Worm (Caenorhabditis elegans) whole organism, young adult: ENCODE data around the gene Y14H12A.2.

Experiments
- B0035.1 ChIP-seq: sonication (generic microtip); optimal IDR thresholded peaks from 2 replicates; lab custom pipeline; 2016; ENCODE audit warnings: missing genetic modification characterization, mild to moderate bottlenecking, missing compliant biosample characterization, missing genotype, missing genetic modification reagents
- C06A6.2 ChIP-seq: fragments of 200-800 bp; sonication (Bioruptor generic); conservative IDR thresholded peaks from 2 replicates; pipeline ENCODE4 v1.3.6; 2022; ENCODE audit warnings: missing genetic modification characterization, missing compliant biosample characterization
- Y53F4B.3 ChIP-seq: fragments of 200-800 bp; sonication (Bioruptor generic); IDR thresholded peaks from 2 replicates; pipeline ENCODE4 v1.3.6; 2022; ENCODE audit warnings: missing genetic modification reagents, missing genetic modification characterization, missing compliant biosample characterization
- Y56A3A.18 ChIP-seq: fragments of 200-800 bp; sonication (Bioruptor generic); IDR thresholded peaks from 2 replicates; pipeline ENCODE4 v1.3.6; 2022; ENCODE audit warnings: missing genetic modification reagents, missing genetic modification characterization, missing compliant biosample characterization
- Y95B8A.8 ChIP-seq: fragments of 200-800 bp; sonication (Bioruptor generic); IDR thresholded peaks from 2 replicates; pipeline ENCODE4 v1.3.6; 2022; ENCODE audit warnings: missing genetic modification reagents, missing genetic modification characterization, missing compliant biosample characterization
- aptf-2 ChIP-seq: fragments of 200-800 bp; sonication (Bioruptor generic); conservative IDR thresholded peaks from 2 replicates; pipeline ENCODE4 v1.3.6; 2022; ENCODE audit warnings: missing genetic modification reagents, missing genetic modification characterization, missing compliant biosample characterization
- atf-7 ChIP-seq: sonication (generic microtip); optimal IDR thresholded peaks from 2 replicates; lab custom pipeline; 2017; ENCODE audit warnings: mild to moderate bottlenecking, missing genetic modification characterization, missing compliant biosample characterization
- attf-5 ChIP-seq: fragments of 200-800 bp; sonication (Bioruptor generic); optimal IDR thresholded peaks from 2 replicates; lab custom pipeline; 2018; ENCODE audit warnings: mild to moderate bottlenecking, missing genetic modification characterization, missing compliant biosample characterization
- ceh-100 ChIP-seq: fragments of 200-800 bp; sonication (Bioruptor generic); IDR thresholded peaks from 2 replicates; pipeline ENCODE4 v1.3.6; 2022; ENCODE audit warnings: missing genetic modification reagents, missing genetic modification characterization, missing compliant biosample characterization
- ceh-27 ChIP-seq: fragments of 200-800 bp; sonication (Bioruptor generic); optimal IDR thresholded peaks from 2 replicates; lab custom pipeline; 2018; ENCODE audit warnings: mild to moderate bottlenecking, missing genetic modification characterization, moderate library complexity, missing compliant biosample characterization
- ceh-40 ChIP-seq: fragments of 200-800 bp; sonication (Bioruptor generic); IDR thresholded peaks from 2 replicates; pipeline ENCODE4 v1.3.6; 2022; ENCODE audit warnings: missing genetic modification characterization, missing compliant biosample characterization
- ceh-58 ChIP-seq: fragments of 200-800 bp; sonication (Bioruptor generic); IDR thresholded peaks from 2 replicates; pipeline ENCODE4 v1.3.6; 2022; ENCODE audit warnings: missing genetic modification characterization, missing compliant biosample characterization
- ceh-79 ChIP-seq: sonication (generic microtip); optimal IDR thresholded peaks from 2 replicates; lab custom pipeline; 2017; ENCODE audit warnings: mild to moderate bottlenecking, missing genetic modification characterization, missing compliant biosample characterization
- dpff-1 ChIP-seq: sonication (generic microtip); optimal IDR thresholded peaks from 2 replicates; lab custom pipeline; 2017; ENCODE audit warnings: mild to moderate bottlenecking, missing genetic modification characterization, missing compliant biosample characterization
- dpl-1 ChIP-seq: fragments of 150-350 bp; optimal IDR thresholded peaks from 2 replicates; lab custom pipeline; 2014; ENCODE audit warnings: missing biosample characterization, missing genetic modification reagents, missing genetic modification characterization
- ets-4 ChIP-seq: fragments of 200-800 bp; sonication (Bioruptor generic); optimal IDR thresholded peaks from 2 replicates; lab custom pipeline; 2018; ENCODE audit warnings: mild to moderate bottlenecking, missing genetic modification characterization, missing compliant biosample characterization
- fkh-3 ChIP-seq: sonication (generic microtip); optimal IDR thresholded peaks from 2 replicates; lab custom pipeline; 2016; ENCODE audit warnings: mild to moderate bottlenecking, missing genetic modification characterization, missing compliant biosample characterization
- gei-17 ChIP-seq: fragments of 200-800 bp; sonication (Bioruptor generic); optimal IDR thresholded peaks from 2 replicates; lab custom pipeline; 2018; ENCODE audit warnings: mild to moderate bottlenecking, missing genetic modification characterization, missing compliant biosample characterization
- hlh-26 ChIP-seq: fragments of 200-800 bp; sonication (Bioruptor generic); conservative IDR thresholded peaks from 2 replicates; pipeline ENCODE4 v1.3.6; 2022; ENCODE audit warnings: missing genetic modification reagents, missing genetic modification characterization, missing compliant biosample characterization
- hmg-1.2 ChIP-seq: fragments of 200-800 bp; sonication (Bioruptor generic); IDR thresholded peaks from 2 replicates; pipeline ENCODE4 v1.3.6; 2022; ENCODE audit warnings: missing genetic modification reagents, missing genetic modification characterization, missing compliant biosample characterization
- hmg-20 ChIP-seq: fragments of 200-800 bp; sonication (Bioruptor generic); IDR thresholded peaks from 2 replicates; pipeline ENCODE4 v1.3.6; 2022; ENCODE audit warnings: missing genetic modification reagents, missing genetic modification characterization, missing compliant biosample characterization
- let-607 ChIP-seq, 2 experiments: fragments of 200-800 bp in 1 of 2; sonication (Bioruptor generic) in 1 of 2; sonication (generic microtip) in 1 of 2; optimal IDR thresholded peaks; 2 replicates each; lab custom pipeline; 2016 to 2018; ENCODE audit warnings: mild to moderate bottlenecking in 2 of 2, missing compliant biosample characterization in 2 of 2, missing genetic modification characterization in 2 of 2, moderate library complexity in 2 of 2, missing genotype in 1 of 2
- lin-26 ChIP-seq: fragments of 200-800 bp; sonication (Bioruptor generic); IDR thresholded peaks from 2 replicates; pipeline ENCODE4 v1.3.6; 2022; ENCODE audit warnings: missing genetic modification reagents, missing genetic modification characterization, missing compliant biosample characterization
- lin-35 ChIP-seq, 3 experiments: fragments of 150-350 bp in 2 of 3; sonication (generic microtip) in 1 of 3; optimal IDR thresholded peaks; 2 replicates each; lab custom pipeline; 2014 to 2018; ENCODE audit warnings: missing biosample characterization in 3 of 3, missing genetic modification characterization in 3 of 3, missing genetic modification reagents in 3 of 3
- lin-40 ChIP-seq: sonication (generic microtip); optimal IDR thresholded peaks from 2 replicates; lab custom pipeline; 2016; ENCODE audit warnings: missing genetic modification characterization, mild to moderate bottlenecking, missing compliant biosample characterization, missing genotype, missing genetic modification reagents
- lin-54 ChIP-seq: fragments of 200-800 bp; sonication (Bioruptor generic); optimal IDR thresholded peaks from 2 replicates; lab custom pipeline; 2018; ENCODE audit warnings: mild to moderate bottlenecking, missing genetic modification characterization, missing compliant biosample characterization
- lir-1 ChIP-seq: fragments of 200-800 bp; sonication (Bioruptor generic); conservative IDR thresholded peaks from 2 replicates; pipeline ENCODE4 v1.3.6; 2022; ENCODE audit warnings: missing genetic modification reagents, missing genetic modification characterization, missing compliant biosample characterization
- lsl-1 ChIP-seq: fragments of 200-800 bp; sonication (Bioruptor generic); optimal IDR thresholded peaks from 2 replicates; lab custom pipeline; 2018; ENCODE audit warnings: mild to moderate bottlenecking, missing genetic modification characterization, moderate library complexity, missing compliant biosample characterization
- madf-10 ChIP-seq: sonication (generic microtip); optimal IDR thresholded peaks from 2 replicates; lab custom pipeline; 2016; ENCODE audit warnings: mild to moderate bottlenecking, missing genetic modification characterization, missing compliant biosample characterization
- madf-8 ChIP-seq: fragments of 200-800 bp; sonication (Bioruptor generic); conservative IDR thresholded peaks from 2 replicates; pipeline ENCODE4 v1.3.6; 2022; ENCODE audit warnings: missing genetic modification reagents, missing genetic modification characterization, missing compliant biosample characterization
- mel-28 ChIP-seq: sonication (generic microtip); optimal IDR thresholded peaks from 2 replicates; lab custom pipeline; 2016; ENCODE audit warnings: borderline replicate concordance, mild to moderate bottlenecking, missing genetic modification characterization, missing compliant biosample characterization
- mes-4 ChIP-seq: sonication (generic microtip); optimal IDR thresholded peaks from 2 replicates; lab custom pipeline; 2016; ENCODE audit warnings: missing genotype, missing genetic modification characterization, missing compliant biosample characterization
- mxl-1 ChIP-seq: sonication (generic microtip); optimal IDR thresholded peaks from 2 replicates; lab custom pipeline; 2016; ENCODE audit warnings: missing genetic modification characterization, missing compliant biosample characterization
- nfya-1 ChIP-seq: sonication (generic microtip); optimal IDR thresholded peaks from 2 replicates; lab custom pipeline; 2017; ENCODE audit warnings: antibody characterized with exemption, missing compliant biosample characterization, missing genetic modification characterization, borderline replicate concordance; ENCODE audit not compliant: insufficient read depth
- nhr-120 ChIP-seq: fragments of 200-800 bp; sonication (Bioruptor generic); IDR thresholded peaks from 2 replicates; pipeline ENCODE4 v1.3.6; 2022; ENCODE audit warnings: missing genetic modification characterization, missing compliant biosample characterization
- nhr-90 ChIP-seq: sonication (generic microtip); optimal IDR thresholded peaks from 2 replicates; lab custom pipeline; 2016; ENCODE audit warnings: missing genotype, mild to moderate bottlenecking, missing genetic modification characterization, missing compliant biosample characterization
- pbrm-1 ChIP-seq: fragments of 200-800 bp; sonication (Bioruptor generic); IDR thresholded peaks from 2 replicates; pipeline ENCODE4 v1.3.6; 2022; ENCODE audit warnings: missing genetic modification reagents, missing genetic modification characterization, missing compliant biosample characterization
- rcor-1 ChIP-seq: fragments of 200-800 bp; sonication (Bioruptor generic); IDR thresholded peaks from 2 replicates; pipeline ENCODE4 v1.3.6; 2022; ENCODE audit warnings: missing genetic modification reagents, missing genetic modification characterization, missing compliant biosample characterization
- rpc-1 ChIP-seq, 2 experiments: fragments of 150-350 bp in 1 of 2; sonication (generic microtip) in 1 of 2; optimal IDR thresholded peaks; 2 replicates each; lab custom pipeline; 2014 to 2018; ENCODE audit warnings: missing biosample characterization in 1 of 2, missing genetic modification characterization in 1 of 2, missing genetic modification reagents in 1 of 2, missing genotype in 1 of 2
- sea-2 ChIP-seq: fragments of 200-800 bp; sonication (Bioruptor generic); IDR thresholded peaks from 2 replicates; pipeline ENCODE4 v1.3.6; 2022; ENCODE audit warnings: missing genetic modification characterization, missing compliant biosample characterization
- snpc-3.4 ChIP-seq: sonication (generic microtip); optimal IDR thresholded peaks from 2 replicates; lab custom pipeline; 2017; ENCODE audit warnings: missing genetic modification characterization, mild to moderate bottlenecking, missing compliant biosample characterization, antibody characterized with exemption, moderate library complexity, missing genotype, missing genetic modification reagents
- tbx-9 ChIP-seq: sonication (generic microtip); optimal IDR thresholded peaks from 2 replicates; lab custom pipeline; 2016; ENCODE audit warnings: borderline replicate concordance, missing genetic modification characterization, inconsistent platforms, missing compliant biosample characterization
- xnd-1 ChIP-seq: sonication (generic microtip); optimal IDR thresholded peaks from 2 replicates; lab custom pipeline; 2016; ENCODE audit warnings: missing genotype, missing genetic modification reagents, missing genetic modification characterization, missing compliant biosample characterization
- zfh-2 ChIP-seq: fragments of 200-800 bp; sonication (Bioruptor generic); conservative IDR thresholded peaks from 2 replicates; pipeline ENCODE4 v1.3.6; 2022; ENCODE audit warnings: missing genetic modification reagents, missing genetic modification characterization, missing compliant biosample characterization
- zim-3 ChIP-seq: sonication (generic microtip); optimal IDR thresholded peaks from 2 replicates; lab custom pipeline; 2017; ENCODE audit warnings: mild to moderate bottlenecking, missing genetic modification characterization, moderate library complexity, missing compliant biosample characterization
- ztf-18 ChIP-seq: sonication (generic microtip); optimal IDR thresholded peaks from 2 replicates; lab custom pipeline; 2016; ENCODE audit warnings: missing genotype, mild to moderate bottlenecking, missing genetic modification characterization, missing compliant biosample characterization
- ztf-25 ChIP-seq: fragments of 200-800 bp; sonication (Bioruptor generic); IDR thresholded peaks from 2 replicates; pipeline ENCODE4 v1.3.6; 2022; ENCODE audit warnings: missing genetic modification reagents, missing genetic modification characterization, missing compliant biosample characterization
- ztf-28 ChIP-seq: fragments of 200-800 bp; sonication (Bioruptor generic); IDR thresholded peaks from 2 replicates; pipeline ENCODE4 v1.3.6; 2022; ENCODE audit warnings: missing genetic modification reagents, missing genetic modification characterization, missing compliant biosample characterization

The Y14H12A.2 gene

ce11 chrII:3958673-3959299 is 30.7 kb downstream of the Y14H12A.2 start (continued):
- TF ChIP-seq lin-26 (no peak), nhr-120 (no peak), hlh-26 (no peak), hmg-1.2 (GFP tag; lab: Robert Waterston, UW) (peak; percentile 61; the same call in 1 of the 2 replicates), ceh-40 (no peak), Y56A3A.18 (GFP tag; lab: Robert Waterston, UW) (no peak), attf-5 (GFP tag; lab: Kevin White, UChicago) (peak; percentile 79), lin-40 (tag; lab: Kevin White, UChicago) (peak; percentile 56), let-607 (tag; optimal IDR thresholded peaks at IDR 0.05; lab: Kevin White, UChicago) (peak in 1 of 2 experiments; percentile 55), zfh-2 (GFP tag; lab: Robert Waterston, UW) (peak; percentile 87), ceh-58 (GFP tag; lab: Robert Waterston, UW) (no peak), dpl-1 (GFP tag; lab: Kevin White, UChicago) (no peak), mxl-1 (tag; lab: Kevin White, UChicago) (no peak), ceh-79 (no peak), sea-2 (GFP tag; lab: Robert Waterston, UW) (peak; percentile 51; the same call in 1 of the 2 replicates), Y95B8A.8 (GFP tag; lab: Robert Waterston, UW) (no peak), pbrm-1 (0 out of 2 replicates have a peak, but pooled peaks have one; percentile 21), B0035.1 (no peak), ztf-25 (no peak), lin-54 (GFP tag; lab: Kevin White, UChicago) (peak; percentile 3), atf-7 (tag; lab: Kevin White, UChicago) (peak; percentile 83), C06A6.2 (0 out of 2 replicates have a peak, but pooled peaks have one; percentile 17), nhr-90 (tag; lab: Kevin White, UChicago) (peak; percentile 43), mel-28 (tag; lab: Kevin White, UChicago) (no peak), madf-10 (peak; percentile 37), dpff-1 (tag; lab: Kevin White, UChicago) (no peak), ztf-28 (no peak), Y53F4B.3 (GFP tag; lab: Robert Waterston, UW) (no peak), lsl-1 (GFP tag; lab: Kevin White, UChicago) (no peak), rpc-1 (optimal IDR thresholded peaks at IDR 0.05; lab: Kevin White, UChicago) (no peak), rpc-1 (tag; optimal IDR thresholded peaks at IDR 0.05; lab: Kevin White, UChicago) (no peak), ceh-27 (GFP tag; lab: Kevin White, UChicago) (peak; percentile 73), madf-8 (no peak), hmg-20 (GFP tag; lab: Robert Waterston, UW) (no peak), gei-17 (GFP tag; lab: Kevin White, UChicago) (no peak), lir-1 (GFP tag; lab: Robert Waterston, UW) (peak; percentile 31; the same call in 1 of the 2 replicates), nfya-1 (no peak), xnd-1 (tag; lab: Kevin White, UChicago) (no peak), fkh-3 (tag; lab: Kevin White, UChicago) (no peak), tbx-9 (tag; lab: Kevin White, UChicago) (no peak), ets-4 (GFP tag; lab: Kevin White, UChicago) (no peak), mes-4 (tag; lab: Kevin White, UChicago) (no peak), rcor-1 (GFP tag; lab: Robert Waterston, UW) (no peak), ztf-18 (no peak), snpc-3.4 (no peak), aptf-2 (GFP tag; lab: Robert Waterston, UW) (no peak), lin-35 (GFP tag; optimal IDR thresholded peaks at IDR 0.05; lab: Kevin White, UChicago) (peak in 1 of 3 experiments; percentile 49), zim-3 (tag; lab: Kevin White, UChicago) (no peak), ceh-100 (GFP tag; lab: Robert Waterston, UW) (no peak)
